Worm (Caenorhabditis elegans) whole organism, L4 larva: Measurements from ENCODE around the gene srsx-29.

Experiments used
- D1046.2 ChIP-seq: fragments of 200-800 bp; sonication (Bioruptor generic); IDR thresholded peaks from 2 replicates; pipeline ENCODE4 v1.3.6; 2022; ENCODE audit warnings: missing genetic modification characterization, missing compliant biosample characterization
- F10B5.3 ChIP-seq: sonication (generic microtip); optimal IDR thresholded peaks from 2 replicates; lab custom pipeline; 2016; ENCODE audit warnings: mild to moderate bottlenecking, missing genetic modification characterization, missing compliant biosample characterization
- R02D3.7 ChIP-seq: fragments of 150-350 bp; sonication (generic microtip); optimal IDR thresholded peaks from 3 replicates; lab custom pipeline; 2014; ENCODE audit warnings: missing biosample characterization, missing genetic modification characterization
- Y105C5A.15 ChIP-seq: fragments of 200-800 bp; sonication (Bioruptor generic); IDR thresholded peaks from 2 replicates; pipeline ENCODE4 v1.3.6; 2022; ENCODE audit warnings: missing genetic modification characterization, missing compliant biosample characterization
- Y5F2A.4 ChIP-seq: fragments of 200-800 bp; sonication (Bioruptor generic); optimal IDR thresholded peaks from 2 replicates; lab custom pipeline; 2018; ENCODE audit warnings: mild to moderate bottlenecking, missing genetic modification characterization, missing compliant biosample characterization
- Y75B8A.6 ChIP-seq: fragments of 200-800 bp; sonication (Bioruptor generic); IDR thresholded peaks from 2 replicates; pipeline ENCODE4 v1.3.6; 2022; ENCODE audit warnings: missing genetic modification reagents, missing genetic modification characterization, missing compliant biosample characterization
- ZK546.5 ChIP-seq, 2 experiments: sonication (generic microtip); optimal IDR thresholded peaks; 2 replicates each; lab custom pipeline; 2017; ENCODE audit warnings: missing biosample characterization in 2 of 2, missing genetic modification characterization in 2 of 2
- aha-1 ChIP-seq: fragments of 150-350 bp; peaks from one replicate; lab custom pipeline; 2014; ENCODE audit warnings: missing biosample characterization, missing genetic modification characterization
- aly-2 ChIP-seq: sonication (generic microtip); optimal IDR thresholded peaks from 2 replicates; lab custom pipeline; 2018; ENCODE audit warnings: missing biosample characterization, missing genetic modification characterization
- arid-1 ChIP-seq: fragments of 200-800 bp; sonication (Bioruptor generic); conservative IDR thresholded peaks from 2 replicates; pipeline ENCODE4 v1.3.6; 2022; ENCODE audit warnings: missing genetic modification reagents, missing genetic modification characterization, missing compliant biosample characterization
- ceh-20 ChIP-seq: fragments of 200-800 bp; sonication (Bioruptor generic); IDR thresholded peaks from 2 replicates; pipeline ENCODE4 v1.3.6; 2022; ENCODE audit warnings: missing genetic modification reagents, missing genetic modification characterization, missing compliant biosample characterization
- ceh-32 ChIP-seq: sonication (generic microtip); optimal IDR thresholded peaks from 2 replicates; lab custom pipeline; 2016; ENCODE audit warnings: mild to moderate bottlenecking, missing genetic modification characterization, missing compliant biosample characterization; ENCODE audit not compliant: poor library complexity
- daf-16 ChIP-seq, 3 experiments: sonication (generic microtip); optimal IDR thresholded peaks; 2 replicates each; lab custom pipeline; 2016 to 2017; ENCODE audit warnings: missing genetic modification characterization in 3 of 3, missing genetic modification reagents in 3 of 3, mild to moderate bottlenecking in 2 of 3, missing compliant biosample characterization in 2 of 3, missing biosample characterization in 1 of 3, moderate library complexity in 1 of 3
- daf-8 ChIP-seq: fragments of 200-800 bp; sonication (Bioruptor generic); IDR thresholded peaks from 2 replicates; pipeline ENCODE4 v1.3.6; 2022; ENCODE audit warnings: missing genetic modification characterization, missing compliant biosample characterization
- dmd-6 ChIP-seq: fragments of 200-800 bp; sonication (Bioruptor generic); IDR thresholded peaks from 2 replicates; pipeline ENCODE4 v1.3.6; 2022; ENCODE audit warnings: missing genetic modification reagents, missing genetic modification characterization, missing compliant biosample characterization
- dpl-1 ChIP-seq: fragments of 150-350 bp; optimal IDR thresholded peaks from 2 replicates; lab custom pipeline; 2014; ENCODE audit warnings: missing biosample characterization, missing genetic modification reagents, missing genetic modification characterization
- hlh-30 ChIP-seq: sonication (generic microtip); optimal IDR thresholded peaks from 2 replicates; lab custom pipeline; 2017; ENCODE audit warnings: antibody characterized with exemption, mild to moderate bottlenecking, missing genetic modification characterization, missing compliant biosample characterization; ENCODE audit not compliant: insufficient read depth
- jun-1 ChIP-seq: fragments of 150-350 bp; optimal IDR thresholded peaks from 2 replicates; lab custom pipeline; 2014; ENCODE audit warnings: missing biosample characterization, missing genetic modification reagents, missing genetic modification characterization
- lim-7 ChIP-seq: fragments of 200-800 bp; sonication (Bioruptor generic); IDR thresholded peaks from 2 replicates; pipeline ENCODE4 v1.3.6; 2022; ENCODE audit warnings: missing genetic modification characterization, missing compliant biosample characterization
- lin-1 ChIP-seq: fragments of 200-800 bp; sonication (Bioruptor generic); IDR thresholded peaks from 2 replicates; pipeline ENCODE4 v1.3.6; 2022; ENCODE audit warnings: missing genetic modification reagents, missing genetic modification characterization, missing compliant biosample characterization
- lin-13 ChIP-seq: fragments of 150-350 bp; optimal IDR thresholded peaks from 2 replicates; lab custom pipeline; 2014; ENCODE audit warnings: missing biosample characterization, missing genetic modification reagents, missing genetic modification characterization
- lin-39 ChIP-seq: fragments of 150-350 bp; optimal IDR thresholded peaks from 2 replicates; lab custom pipeline; 2014; ENCODE audit warnings: missing biosample characterization, missing genetic modification reagents, missing genetic modification characterization
- madf-5 ChIP-seq, 2 experiments: fragments of 200-800 bp; sonication (Bioruptor generic); IDR thresholded peaks; 2 replicates each; pipeline ENCODE4 v1.3.6; 2022; ENCODE audit warnings: missing compliant biosample characterization in 2 of 2, missing genetic modification characterization in 2 of 2
- mdl-1 ChIP-seq, 2 experiments: fragments of 150-350 bp in 1 of 2; sonication (generic microtip) in 1 of 2; optimal IDR thresholded peaks; 2 replicates each; lab custom pipeline; 2014 to 2017; ENCODE audit warnings: missing biosample characterization in 2 of 2, missing genetic modification characterization in 2 of 2
- mdt-29 ChIP-seq: fragments of 200-800 bp; sonication (Bioruptor generic); IDR thresholded peaks from 2 replicates; pipeline ENCODE4 v1.3.6; 2022; ENCODE audit warnings: missing genetic modification reagents, missing genetic modification characterization, missing compliant biosample characterization
- mxl-3 ChIP-seq: fragments of 200-800 bp; sonication (Bioruptor generic); optimal IDR thresholded peaks from 2 replicates; lab custom pipeline; 2018; ENCODE audit warnings: mild to moderate bottlenecking, missing genetic modification characterization, missing compliant biosample characterization
- nhr-102 ChIP-seq: sonication (generic microtip); optimal IDR thresholded peaks from 2 replicates; lab custom pipeline; 2016; ENCODE audit warnings: mild to moderate bottlenecking, missing genetic modification characterization, moderate library complexity, missing compliant biosample characterization
- nhr-111 ChIP-seq: fragments of 200-800 bp; sonication (Bioruptor generic); optimal IDR thresholded peaks from 2 replicates; lab custom pipeline; 2018; ENCODE audit warnings: mild to moderate bottlenecking, missing genetic modification characterization, missing compliant biosample characterization
- nhr-25 ChIP-seq: sonication (generic microtip); optimal IDR thresholded peaks from 2 replicates; lab custom pipeline; 2017; ENCODE audit warnings: missing genetic modification characterization, mild to moderate bottlenecking, missing compliant biosample characterization, antibody characterized with exemption, moderate library complexity, borderline replicate concordance; ENCODE audit not compliant: insufficient read depth
- nhr-28 ChIP-seq: fragments of 150-350 bp; optimal IDR thresholded peaks from 2 replicates; lab custom pipeline; 2014; ENCODE audit warnings: missing biosample characterization, missing genetic modification characterization
- nhr-42 ChIP-seq: fragments of 200-800 bp; sonication (Bioruptor generic); IDR thresholded peaks from 2 replicates; pipeline ENCODE4 v1.3.6; 2022; ENCODE audit warnings: missing genetic modification characterization, missing compliant biosample characterization
- nhr-76 ChIP-seq: fragments of 150-350 bp; optimal IDR thresholded peaks from 2 replicates; lab custom pipeline; 2014; ENCODE audit warnings: missing biosample characterization, missing genetic modification characterization
- nhr-77 ChIP-seq: fragments of 150-350 bp; optimal IDR thresholded peaks from 2 replicates; lab custom pipeline; 2014; ENCODE audit warnings: missing biosample characterization, missing genetic modification characterization
- php-3 ChIP-seq: fragments of 200-800 bp; sonication (Bioruptor generic); IDR thresholded peaks from 2 replicates; pipeline ENCODE4 v1.3.6; 2022; ENCODE audit warnings: missing genetic modification reagents, missing genetic modification characterization, missing compliant biosample characterization
- pqm-1 ChIP-seq: sonication (generic microtip); optimal IDR thresholded peaks from 2 replicates; lab custom pipeline; 2017; ENCODE audit warnings: missing biosample characterization, missing genetic modification characterization
- set-16 ChIP-seq: fragments of 200-800 bp; sonication (Bioruptor generic); IDR thresholded peaks from 2 replicates; pipeline ENCODE4 v1.3.6; 2022; ENCODE audit warnings: missing genetic modification reagents, missing genetic modification characterization, missing compliant biosample characterization
- skn-1 ChIP-seq: fragments of 150-350 bp; optimal IDR thresholded peaks from 2 replicates; lab custom pipeline; 2014; ENCODE audit warnings: missing biosample characterization, missing genetic modification characterization
- spr-3 ChIP-seq: fragments of 200-800 bp; sonication (Bioruptor generic); optimal IDR thresholded peaks from 2 replicates; lab custom pipeline; 2018; ENCODE audit warnings: mild to moderate bottlenecking, missing genetic modification characterization, missing compliant biosample characterization
- unc-62 ChIP-seq, 3 experiments: fragments of 150-350 bp in 1 of 3; sonication (generic microtip); optimal IDR thresholded peaks in 2 of 3; peaks in 1 of 3; 1 replicate in 1 of 3; 2 replicates in 2 of 3; lab custom pipeline; 2014 to 2017; ENCODE audit warnings: missing biosample characterization in 3 of 3, missing genetic modification characterization in 3 of 3, missing genetic modification reagents in 3 of 3, missing genotype in 1 of 3
- zfp-3 ChIP-seq: fragments of 200-800 bp; sonication (Bioruptor generic); conservative IDR thresholded peaks from 2 replicates; pipeline ENCODE4 v1.3.6; 2022; ENCODE audit warnings: missing genetic modification reagents, missing genetic modification characterization, missing compliant biosample characterization

Gene srsx-29

ce11 chrV:10148352-10148751 lies 6.4 kb upstream of the srsx-29 start, which contains the start of gene srsx-26:
Gene srsx-26 (plus strand): TSS chrV:10148652.
- TF ChIP-seq daf-16 (GFP tag; optimal IDR thresholded peaks at IDR 0.05; lab: Kevin White, UChicago) (no peak), daf-16 (tag; optimal IDR thresholded peaks at IDR 0.05; lab: Kevin White, UChicago) (no peak), dmd-6 (GFP tag; lab: Robert Waterston, UW) (no peak), Y105C5A.15 (GFP tag; lab: Robert Waterston, UW) (no peak), nhr-111 (GFP tag; lab: Kevin White, UChicago) (no peak), unc-62 (GFP tag; optimal IDR thresholded peaks at IDR 0.05 in 1 of 2; lab: Kevin White, UChicago) (no peak), unc-62 (tag; optimal IDR thresholded peaks at IDR 0.05; lab: Kevin White, UChicago) (no peak), ceh-32 (no peak)

ce11 chrV:10149728-10150127 lies 5.1 kb upstream of the srsx-29 start, which contains the start of gene srsx-27:
Gene srsx-27 (plus strand): TSS chrV:10150028.
- TF ChIP-seq skn-1 (tag; lab: Kevin White, UChicago) = no peak
- TF ChIP-seq Y75B8A.6 (GFP tag; lab: Robert Waterston, UW) = no peak
- TF ChIP-seq dpl-1 (GFP tag; lab: Kevin White, UChicago) = no peak
- TF ChIP-seq mdt-29 (GFP tag; lab: Robert Waterston, UW) = no peak
- TF ChIP-seq mxl-3 (GFP tag; lab: Kevin White, UChicago) = no peak
- TF ChIP-seq F10B5.3 (tag; lab: Kevin White, UChicago) = no peak
- TF ChIP-seq nhr-76 = no peak
- no peak for TF ChIP-seq unc-62 (GFP tag; optimal IDR thresholded peaks at IDR 0.05 in 1 of 2; lab: Kevin White, UChicago)
- TF ChIP-seq unc-62 (tag; optimal IDR thresholded peaks at IDR 0.05; lab: Kevin White, UChicago) = no peak
- no peak for TF ChIP-seq lin-13 (GFP tag; lab: Kevin White, UChicago)
- no peak for TF ChIP-seq aha-1 (tag; lab: Kevin White, UChicago)
- no peak for TF ChIP-seq hlh-30
- TF ChIP-seq nhr-42 (GFP tag; lab: Robert Waterston, UW) = no peak
- TF ChIP-seq madf-5 (GFP tag; IDR thresholded peaks at IDR 0.05; lab: Robert Waterston, UW) = no peak
- TF ChIP-seq daf-8 (GFP tag; lab: Robert Waterston, UW) = no peak
- TF ChIP-seq lin-1 (GFP tag; lab: Robert Waterston, UW) = no peak
- no peak for TF ChIP-seq set-16 (GFP tag; lab: Robert Waterston, UW)

- TF ChIP-seq unc-62 (GFP tag; optimal IDR thresholded peaks at IDR 0.05 in 1 of 2; lab: Kevin White, UChicago) (peak in 1 of 2 experiments; percentile 57), unc-62 (tag; optimal IDR thresholded peaks at IDR 0.05; lab: Kevin White, UChicago) (no peak), Y5F2A.4 (GFP tag; lab: Kevin White, UChicago) (no peak), pqm-1 (no peak), nhr-25 (no peak)
These were observed 2.5 kb upstream of the srsx-29 start, which contains the start of gene srsx-28 for ce11 chrV:10152278-10152677. Gene srsx-28 (plus strand): TSS chrV:10152578.

- TF ChIP-seq nhr-111 (GFP tag; lab: Kevin White, UChicago) = no peak
- peak; percentile 94 for TF ChIP-seq aha-1 (tag; lab: Kevin White, UChicago)
These were observed 1.7 kb upstream of the srsx-29 start for ce11 chrV:10153076-10153475.

DNA sequence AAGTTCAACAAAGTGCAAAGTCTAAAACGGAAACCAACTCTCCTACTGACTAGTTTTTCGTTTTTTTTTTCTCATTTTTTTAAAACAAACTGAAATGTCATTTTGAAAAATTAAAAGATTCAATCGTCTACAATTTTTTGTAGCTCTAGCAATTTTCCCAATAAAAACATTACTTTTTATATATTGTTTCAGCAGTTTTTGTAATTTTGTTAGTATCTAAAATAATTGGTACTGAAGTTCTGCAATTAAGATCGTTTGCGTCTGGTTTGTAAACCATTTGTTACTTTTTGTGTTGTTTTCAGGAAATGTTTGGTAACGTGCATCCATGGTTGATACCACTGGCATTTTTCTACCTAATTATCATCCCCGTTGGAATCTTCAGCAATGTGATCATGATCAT lies 3.7 kb downstream of the srsx-29 start, which contains the start of gene srsx-30:
TSS of gene srsx-30 (plus strand) at position 301 of the 400 bp plus-strand sequence.
- TF ChIP-seq jun-1 (tag; lab: Kevin White, UChicago) (no peak), unc-62 (GFP tag; optimal IDR thresholded peaks at IDR 0.05 in 1 of 2; lab: Kevin White, UChicago) (no peak), unc-62 (tag; optimal IDR thresholded peaks at IDR 0.05; lab: Kevin White, UChicago) (no peak)

DNA sequence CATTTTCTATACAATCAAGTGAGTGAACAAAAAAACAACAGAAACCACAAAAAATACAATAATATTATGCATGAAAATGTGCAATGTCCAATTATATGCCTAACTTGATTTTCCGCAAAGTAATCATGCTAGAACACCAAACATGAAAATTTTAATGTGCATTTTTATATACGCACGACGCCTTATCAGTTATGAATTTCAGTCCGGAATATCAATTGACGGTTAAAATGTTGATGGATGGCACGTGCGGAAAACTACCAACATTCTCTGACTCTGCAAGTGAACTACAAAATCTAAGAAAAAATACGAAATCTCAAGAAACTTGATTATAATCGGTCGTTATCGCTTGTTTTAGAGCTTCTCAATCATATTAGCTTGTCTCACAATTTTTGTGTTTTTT lies 5.2 kb downstream of the srsx-29 start:
- TF ChIP-seq lin-39 (no peak), zfp-3 (no peak), lim-7 (GFP tag; lab: Robert Waterston, UW) (no peak), mdl-1 (tag; optimal IDR thresholded peaks at IDR 0.05; lab: Kevin White, UChicago) (peak in 1 of 2 experiments; percentile 64), nhr-76 (no peak), ZK546.5 (tag; optimal IDR thresholded peaks at IDR 0.05; lab: Kevin White, UChicago) (no peak), pqm-1 (peak; percentile 1), nhr-28 (tag; lab: Kevin White, UChicago) (peak; percentile 54), spr-3 (GFP tag; lab: Kevin White, UChicago) (no peak), aly-2 (tag; lab: Kevin White, UChicago) (no peak), D1046.2 (no peak), php-3 (GFP tag; lab: Robert Waterston, UW) (peak; percentile 87), ceh-20 (GFP tag; lab: Robert Waterston, UW) (no peak), arid-1 (GFP tag; lab: Robert Waterston, UW) (no peak), R02D3.7 (no peak), nhr-77 (tag; lab: Kevin White, UChicago) (peak; percentile 31), nhr-102 (tag; lab: Kevin White, UChicago) (no peak)
